Worm (Caenorhabditis elegans) whole organism, late embryonic: ENCODE measurements around the gene cpb-2.

Experiments used
- K09A11.1 ChIP-seq: sonication (generic microtip); optimal IDR thresholded peaks from 2 replicates; lab custom pipeline; 2017; ENCODE audit warnings: antibody characterized with exemption, mild to moderate bottlenecking, missing genetic modification characterization, missing compliant biosample characterization; ENCODE audit not compliant: insufficient read depth
- ama-1 ChIP-seq: fragments of 150-350 bp; optimal IDR thresholded peaks from 2 replicates; lab custom pipeline; 2014
- ceh-48 ChIP-seq: sonication (generic microtip); optimal IDR thresholded peaks from 2 replicates; lab custom pipeline; 2016; ENCODE audit warnings: missing genetic modification characterization, inconsistent platforms, missing compliant biosample characterization
- ets-4 ChIP-seq: sonication (generic microtip); optimal IDR thresholded peaks from 2 replicates; lab custom pipeline; 2016; ENCODE audit warnings: missing genetic modification characterization, missing compliant biosample characterization
- fkh-6 ChIP-seq: sonication (generic microtip); optimal IDR thresholded peaks from 2 replicates; lab custom pipeline; 2016; ENCODE audit warnings: missing genetic modification characterization, missing compliant biosample characterization
- hlh-15 ChIP-seq: sonication (generic microtip); optimal IDR thresholded peaks from 2 replicates; lab custom pipeline; 2016; ENCODE audit warnings: missing genetic modification characterization, missing compliant biosample characterization
- hlh-30 ChIP-seq: sonication (generic microtip); optimal IDR thresholded peaks from 2 replicates; lab custom pipeline; 2017; ENCODE audit warnings: antibody characterized with exemption, missing genetic modification characterization, missing compliant biosample characterization; ENCODE audit not compliant: insufficient read depth
- npax-4 ChIP-seq: sonication (generic microtip); optimal IDR thresholded peaks from 2 replicates; lab custom pipeline; 2016; ENCODE audit warnings: missing genetic modification characterization, missing compliant biosample characterization
- pha-4 ChIP-seq: fragments of 150-350 bp; optimal IDR thresholded peaks from 2 replicates; lab custom pipeline; 2018; ENCODE audit warnings: missing biosample characterization, missing genetic modification reagents, missing genetic modification characterization
- rnt-1 ChIP-seq: sonication (generic microtip); optimal IDR thresholded peaks from 2 replicates; lab custom pipeline; 2016; ENCODE audit warnings: missing genetic modification characterization, missing compliant biosample characterization
- sox-4 ChIP-seq: sonication (generic microtip); optimal IDR thresholded peaks from 2 replicates; lab custom pipeline; 2017; ENCODE audit warnings: mild to moderate bottlenecking, missing genetic modification characterization, inconsistent platforms, missing compliant biosample characterization
- ztf-16 ChIP-seq: sonication (generic microtip); optimal IDR thresholded peaks from 2 replicates; lab custom pipeline; 2017; ENCODE audit warnings: missing genetic modification characterization, missing compliant biosample characterization

DNA sequence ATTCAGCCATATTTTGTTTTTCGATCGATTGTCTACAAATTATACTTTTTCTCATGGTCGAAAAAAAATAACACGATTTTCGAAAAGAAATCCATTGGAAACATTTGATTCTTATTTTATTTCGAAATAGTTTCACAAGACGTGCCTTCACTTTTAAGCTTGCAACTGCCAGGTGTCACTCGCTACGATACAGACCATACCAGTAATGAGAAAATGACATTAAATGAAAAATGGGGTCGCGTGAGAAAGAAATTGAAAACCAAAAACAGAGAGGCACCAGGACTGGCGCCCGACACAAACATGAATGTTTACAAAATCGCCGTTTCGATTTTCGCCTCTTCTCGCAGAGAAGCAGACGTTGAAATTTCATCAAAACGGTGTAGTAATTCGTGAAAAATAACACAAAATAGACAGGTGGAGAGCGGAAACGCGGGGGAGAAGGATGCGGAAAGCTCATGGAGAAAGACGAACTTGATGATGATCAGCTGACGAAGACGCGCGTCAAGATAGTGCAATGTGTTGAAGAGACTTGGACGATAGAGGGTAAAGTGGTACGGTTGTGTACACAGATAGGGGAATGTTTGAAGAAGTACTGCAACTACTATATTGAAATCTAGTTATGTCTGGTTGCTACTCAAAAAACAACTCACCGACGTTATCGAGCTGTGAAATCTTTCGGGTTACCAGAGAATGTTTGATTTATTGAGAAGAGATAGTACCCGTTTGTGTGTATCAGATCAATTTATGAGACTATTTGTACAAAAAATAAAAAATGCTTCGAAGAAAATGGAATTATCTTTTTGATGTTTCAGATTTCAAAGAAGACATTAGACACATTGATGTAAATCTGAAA is 43.7 kb downstream of the cpb-2 start:
- TF ChIP-seq pha-4 (tag; lab: Kevin White, UChicago) (no peak), ztf-16 (tag; lab: Kevin White, UChicago) (no peak), ceh-48 (tag; lab: Kevin White, UChicago) (no peak), fkh-6 (tag; lab: Kevin White, UChicago) (no peak), K09A11.1 (no peak), sox-4 (tag; lab: Kevin White, UChicago) (no peak), npax-4 (tag; lab: Kevin White, UChicago) (no peak), ama-1 (lab: Kevin White, UChicago) (no peak), ets-4 (tag; lab: Kevin White, UChicago) (no peak), rnt-1 (no peak), hlh-30 (tag; lab: Kevin White, UChicago) (peak; percentile 45), hlh-15 (tag; lab: Kevin White, UChicago) (no peak)
